Fruit fly (Drosophila melanogaster) whole organism, embryonic: ENCODE data around the gene CG42710.

Experiments
- B-H2 ChIP-seq: fragments of 200-800 bp; sonication (Bioruptor generic); optimal IDR thresholded peaks from 2 replicates; lab custom pipeline; 2018; ENCODE audit warnings: missing biosample characterization, mild to moderate bottlenecking, missing genetic modification characterization
- CG10543 ChIP-seq: fragments of 200-800 bp; sonication (Bioruptor generic); optimal IDR thresholded peaks from 3 replicates; lab custom pipeline; 2017; ENCODE audit warnings: missing biosample characterization, mild to moderate bottlenecking, missing genetic modification characterization, moderate library complexity
- CG11504 ChIP-seq: fragments of 200-800 bp; sonication (Bioruptor generic); optimal IDR thresholded peaks from 3 replicates; lab custom pipeline; 2019; ENCODE audit warnings: missing biosample characterization, mild to moderate bottlenecking, missing genetic modification characterization, moderate library complexity
- CG12071 ChIP-seq: fragments of 200-800 bp; sonication (Bioruptor generic); optimal IDR thresholded peaks from 3 replicates; lab custom pipeline; 2018; ENCODE audit warnings: missing biosample characterization, mild to moderate bottlenecking, missing genetic modification characterization
- CG12155 ChIP-seq: fragments of 200-800 bp; sonication (Bioruptor generic); optimal IDR thresholded peaks from 3 replicates; lab custom pipeline; 2016; ENCODE audit warnings: missing biosample characterization, missing genetic modification characterization
- CG13287 ChIP-seq: fragments of 200-800 bp; sonication (Bioruptor generic); IDR thresholded peaks from 2 replicates; pipeline ENCODE4 v1.3.6; 2022; ENCODE audit warnings: missing biosample characterization, missing genetic modification characterization; ENCODE audit not compliant: partially characterized antibody
- CG15073 ChIP-seq: fragments of 200-800 bp; sonication (Bioruptor generic); optimal IDR thresholded peaks from 2 replicates; lab custom pipeline; 2016; ENCODE audit warnings: missing biosample characterization, missing genetic modification characterization
- CG15269 ChIP-seq: fragments of 200-800 bp; sonication (Bioruptor generic); optimal IDR thresholded peaks from 2 replicates; lab custom pipeline; 2018; ENCODE audit warnings: missing biosample characterization, mild to moderate bottlenecking, missing genetic modification characterization, moderate library complexity
- CG17186 ChIP-seq: fragments of 200-800 bp; sonication (Bioruptor generic); optimal IDR thresholded peaks from 3 replicates; lab custom pipeline; 2017; ENCODE audit warnings: missing biosample characterization, missing genetic modification reagents, missing genetic modification characterization
- CG18599 ChIP-seq: fragments of 200-800 bp; sonication (Bioruptor generic); optimal IDR thresholded peaks from 3 replicates; lab custom pipeline; 2017; ENCODE audit warnings: missing biosample characterization, missing genetic modification characterization, mild to moderate bottlenecking, moderate library complexity, missing genetic modification reagents
- CG18619 ChIP-seq: fragments of 200-800 bp; sonication (Bioruptor generic); optimal IDR thresholded peaks from 3 replicates; lab custom pipeline; 2017; ENCODE audit warnings: missing biosample characterization, mild to moderate bottlenecking, missing genetic modification characterization
- CG2116 ChIP-seq: fragments of 200-800 bp; sonication (Bioruptor generic); optimal IDR thresholded peaks from 3 replicates; lab custom pipeline; 2018; ENCODE audit warnings: missing biosample characterization, mild to moderate bottlenecking, missing genetic modification characterization
- CG2889 ChIP-seq: fragments of 200-800 bp; sonication (Bioruptor generic); IDR thresholded peaks from 3 replicates; pipeline ENCODE4 v1.3.6; 2022; ENCODE audit warnings: missing biosample characterization, missing genetic modification characterization
- CG31441 ChIP-seq: fragments of 200-800 bp; sonication (Bioruptor generic); IDR thresholded peaks from 2 replicates; pipeline ENCODE4 v1.3.6; 2022; ENCODE audit warnings: missing biosample characterization, missing genetic modification characterization
- CG3281 ChIP-seq: fragments of 200-800 bp; sonication (Bioruptor generic); optimal IDR thresholded peaks from 3 replicates; lab custom pipeline; 2017; ENCODE audit warnings: missing biosample characterization, mild to moderate bottlenecking, missing genetic modification characterization
- CG34422 ChIP-seq: fragments of 200-800 bp; sonication (Bioruptor generic); IDR thresholded peaks from 3 replicates; pipeline ENCODE4 v1.3.6; 2022; ENCODE audit warnings: missing biosample characterization, missing genetic modification characterization
- CG3847 ChIP-seq: fragments of 200-800 bp; sonication (Bioruptor generic); IDR thresholded peaks from 2 replicates; pipeline ENCODE4 v1.3.6; 2022; ENCODE audit warnings: missing biosample characterization, missing genetic modification characterization
- CG4404 ChIP-seq: fragments of 200-800 bp; sonication (Bioruptor generic); IDR thresholded peaks from 2 replicates; pipeline ENCODE4 v1.3.6; 2022; ENCODE audit warnings: missing biosample characterization, missing genetic modification characterization
- CG4820 ChIP-seq: fragments of 200-800 bp; sonication (Bioruptor generic); optimal IDR thresholded peaks from 3 replicates; lab custom pipeline; 2016; ENCODE audit warnings: missing biosample characterization, missing genetic modification characterization
- CG6683 ChIP-seq: fragments of 200-800 bp; sonication (Bioruptor generic); optimal IDR thresholded peaks from 2 replicates; lab custom pipeline; 2017; ENCODE audit warnings: missing biosample characterization, mild to moderate bottlenecking, missing genetic modification characterization, missing genetic modification reagents
- CG6813 ChIP-seq: fragments of 200-800 bp; sonication (Bioruptor generic); optimal IDR thresholded peaks from 2 replicates; lab custom pipeline; 2017; ENCODE audit warnings: missing biosample characterization, missing genetic modification characterization, mild to moderate bottlenecking, moderate library complexity, missing genetic modification reagents
- CG7963 ChIP-seq: fragments of 200-800 bp; sonication (Bioruptor generic); IDR thresholded peaks from 3 replicates; pipeline ENCODE4 v1.3.6; 2022; ENCODE audit warnings: missing biosample characterization, missing genetic modification characterization; ENCODE audit not compliant: partially characterized antibody
- CG8388 ChIP-seq: fragments of 200-800 bp; sonication (Bioruptor generic); optimal IDR thresholded peaks from 2 replicates; lab custom pipeline; 2019; ENCODE audit warnings: missing biosample characterization, mild to moderate bottlenecking, missing genetic modification characterization, moderate library complexity
- CG8944 ChIP-seq: fragments of 200-800 bp; sonication (Bioruptor generic); optimal IDR thresholded peaks from 3 replicates; lab custom pipeline; 2016; ENCODE audit warnings: missing biosample characterization, missing genetic modification characterization
- CoRest ChIP-seq: fragments of 200-800 bp; sonication (Bioruptor generic); optimal IDR thresholded peaks from 3 replicates; lab custom pipeline; 2018; ENCODE audit warnings: missing biosample characterization, mild to moderate bottlenecking, missing genetic modification characterization, moderate library complexity
- CrebB ChIP-seq: fragments of 200-800 bp; sonication (Bioruptor generic); optimal IDR thresholded peaks from 3 replicates; lab custom pipeline; 2018; ENCODE audit warnings: missing biosample characterization, mild to moderate bottlenecking, missing genetic modification characterization
- Dek ChIP-seq: fragments of 200-800 bp; sonication (Bioruptor generic); optimal IDR thresholded peaks from 3 replicates; lab custom pipeline; 2019; ENCODE audit warnings: missing biosample characterization, mild to moderate bottlenecking, missing genetic modification characterization, moderate library complexity
- Dip2 ChIP-seq: fragments of 200-800 bp; sonication (Bioruptor generic); IDR thresholded peaks from 2 replicates; pipeline ENCODE4 v1.3.6; 2022; ENCODE audit warnings: missing biosample characterization, missing genetic modification characterization
- E2f2 ChIP-seq: fragments of 200-800 bp; sonication (Bioruptor generic); IDR thresholded peaks from 2 replicates; pipeline ENCODE4 v1.3.6; 2022; ENCODE audit warnings: missing biosample characterization, missing genetic modification characterization
- ERR ChIP-seq: fragments of 200-800 bp; sonication (Bioruptor generic); optimal IDR thresholded peaks from 2 replicates; lab custom pipeline; 2016; ENCODE audit warnings: missing biosample characterization, missing genetic modification characterization
- Ets65A ChIP-seq: fragments of 200-800 bp; sonication (Bioruptor generic); peaks from one replicate; lab custom pipeline; 2016; ENCODE audit warnings: missing biosample characterization, missing genetic modification characterization
- Max ChIP-seq: fragments of 200-800 bp; sonication (Bioruptor generic); optimal IDR thresholded peaks from 2 replicates; lab custom pipeline; 2016; ENCODE audit warnings: missing biosample characterization, mild to moderate bottlenecking, missing genetic modification characterization
- NK7.1 ChIP-seq: fragments of 200-800 bp; sonication (Bioruptor generic); optimal IDR thresholded peaks from 3 replicates; lab custom pipeline; 2016; ENCODE audit warnings: missing biosample characterization, missing genetic modification characterization
- Nf-YA ChIP-seq: fragments of 200-800 bp; sonication (Bioruptor generic); IDR thresholded peaks from 2 replicates; pipeline ENCODE4 v1.3.6; 2022; ENCODE audit warnings: missing biosample characterization, missing genetic modification characterization
- Oli ChIP-seq: fragments of 200-800 bp; sonication (Bioruptor generic); optimal IDR thresholded peaks from 2 replicates; lab custom pipeline; 2018; ENCODE audit warnings: missing biosample characterization, mild to moderate bottlenecking, missing genetic modification characterization, moderate library complexity
- Ssrp ChIP-seq: fragments of 200-800 bp; sonication (Bioruptor generic); optimal IDR thresholded peaks from 2 replicates; lab custom pipeline; 2018; ENCODE audit warnings: missing biosample characterization, mild to moderate bottlenecking, missing genetic modification characterization, moderate library complexity
- croc ChIP-seq: fragments of 200-800 bp; sonication (Bioruptor generic); conservative IDR thresholded peaks from 3 replicates; pipeline ENCODE4 v1.3.6; 2022; ENCODE audit warnings: missing biosample characterization, missing genetic modification characterization
- dan ChIP-seq: fragments of 200-800 bp; sonication (Bioruptor generic); IDR thresholded peaks from 2 replicates; pipeline ENCODE4 v1.3.6; 2022; ENCODE audit warnings: missing biosample characterization, missing genetic modification characterization
- ems ChIP-seq: fragments of 200-800 bp; sonication (Bioruptor generic); optimal IDR thresholded peaks from 3 replicates; lab custom pipeline; 2016; ENCODE audit warnings: missing biosample characterization, missing genetic modification characterization
- exex ChIP-seq: fragments of 200-800 bp; sonication (Bioruptor generic); optimal IDR thresholded peaks from 4 replicates; lab custom pipeline; 2018; ENCODE audit warnings: missing biosample characterization, mild to moderate bottlenecking, missing genetic modification characterization, moderate library complexity
- fd3F ChIP-seq: fragments of 200-800 bp; sonication (Bioruptor generic); optimal IDR thresholded peaks from 2 replicates; lab custom pipeline; 2018; ENCODE audit warnings: missing biosample characterization, mild to moderate bottlenecking, missing genetic modification characterization, moderate library complexity
- fd96Cb ChIP-seq: fragments of 200-800 bp; sonication (Bioruptor generic); optimal IDR thresholded peaks from 2 replicates; lab custom pipeline; 2018; ENCODE audit warnings: missing biosample characterization, mild to moderate bottlenecking, missing genetic modification characterization, moderate library complexity
- gfzf ChIP-seq: fragments of 200-800 bp; sonication (Bioruptor generic); optimal IDR thresholded peaks from 2 replicates; lab custom pipeline; 2016; ENCODE audit warnings: missing biosample characterization, mild to moderate bottlenecking, missing genetic modification characterization, moderate library complexity
- jigr1 ChIP-seq: fragments of 200-800 bp; sonication (Bioruptor generic); IDR thresholded peaks from 3 replicates; pipeline ENCODE4 v1.3.6; 2022; ENCODE audit warnings: missing biosample characterization, missing genetic modification characterization
- kay ChIP-seq: fragments of 200-800 bp; sonication (Bioruptor generic); optimal IDR thresholded peaks from 2 replicates; lab custom pipeline; 2016; ENCODE audit warnings: missing biosample characterization, missing genetic modification characterization
- schlank ChIP-seq: fragments of 200-800 bp; sonication (Bioruptor generic); optimal IDR thresholded peaks from 2 replicates; lab custom pipeline; 2018; ENCODE audit warnings: missing biosample characterization, mild to moderate bottlenecking, missing genetic modification characterization
- sd ChIP-seq: fragments of 200-800 bp; sonication (Bioruptor generic); optimal IDR thresholded peaks from 3 replicates; lab custom pipeline; 2018; ENCODE audit warnings: missing biosample characterization, mild to moderate bottlenecking, missing genetic modification characterization, moderate library complexity
- slp2 ChIP-seq: fragments of 200-800 bp; sonication (Bioruptor generic); optimal IDR thresholded peaks from 2 replicates; lab custom pipeline; 2016; ENCODE audit warnings: missing biosample characterization, missing genetic modification characterization
- stc ChIP-seq: fragments of 200-800 bp; sonication (Bioruptor generic); IDR thresholded peaks from 2 replicates; pipeline ENCODE4 v1.3.6; 2022; ENCODE audit warnings: missing biosample characterization, missing genetic modification characterization
- tio ChIP-seq: fragments of 200-800 bp; sonication (Bioruptor generic); optimal IDR thresholded peaks from 2 replicates; lab custom pipeline; 2017; ENCODE audit warnings: missing biosample characterization, missing genetic modification characterization, inconsistent platforms
- z ChIP-seq: fragments of 200-800 bp; sonication (Bioruptor generic); IDR thresholded peaks from 3 replicates; pipeline ENCODE4 v1.3.6; 2022; ENCODE audit warnings: missing biosample characterization, missing genetic modification characterization

CG42710 gene

dm6 chr2L:8738253-8738665 lies 44.0 kb downstream of the CG42710 start (continued):
- no peak for TF ChIP-seq CG4404
- no peak for TF ChIP-seq CG8944 (GFP tag; lab: Kevin White, UChicago)
- peak; percentile 20 for TF ChIP-seq Oli (tag; lab: Kevin White, UChicago)
- TF ChIP-seq Ssrp (tag; lab: Kevin White, UChicago) = no peak
- peak; percentile 48 for TF ChIP-seq CG3281 (GFP tag; lab: Kevin White, UChicago)
- TF ChIP-seq ERR = no peak
- TF ChIP-seq dan (GFP tag; lab: Robert Waterston, UW) = no peak
- peak; percentile 94 for TF ChIP-seq exex (tag; lab: Kevin White, UChicago)
- no peak for TF ChIP-seq fd96Cb (tag; lab: Kevin White, UChicago)
- no peak for TF ChIP-seq croc (GFP tag; lab: Robert Waterston, UW)
- no peak for TF ChIP-seq Max
- TF ChIP-seq Dek = peak; percentile 29
- no peak for TF ChIP-seq ems (GFP tag; lab: Kevin White, UChicago)
- TF ChIP-seq tio = no peak
- TF ChIP-seq CG2889 (GFP tag; lab: Robert Waterston, UW) = no peak
- TF ChIP-seq NK7.1 (GFP tag; lab: Kevin White, UChicago) = no peak
- TF ChIP-seq Nf-YA (GFP tag; lab: Robert Waterston, UW) = no peak
- no peak for TF ChIP-seq slp2 (GFP tag; lab: Kevin White, UChicago)
- TF ChIP-seq CG8388 = peak; percentile 25
- TF ChIP-seq CG34422 (GFP tag; lab: Robert Waterston, UW) = peak; percentile 61; the same call in 1 of the 3 replicates
- no peak for TF ChIP-seq Dip2
- TF ChIP-seq schlank (tag; lab: Kevin White, UChicago) = peak; percentile 26
- TF ChIP-seq CoRest (tag; lab: Kevin White, UChicago) = peak; percentile 21
- no peak for TF ChIP-seq E2f2 (GFP tag; lab: Robert Waterston, UW)
- peak; percentile 25 for TF ChIP-seq CG12155 (GFP tag; lab: Kevin White, UChicago)
- TF ChIP-seq stc (GFP tag; lab: Robert Waterston, UW) = peak; percentile 44; the same call in 1 of the 2 replicates
- TF ChIP-seq CG15073 (GFP tag; lab: Kevin White, UChicago) = no peak
- peak; percentile 18 for TF ChIP-seq CG2116 (GFP tag; lab: Kevin White, UChicago)
- peak; percentile 32 for TF ChIP-seq CG12071 (GFP tag; lab: Kevin White, UChicago)
- TF ChIP-seq CG18619 (GFP tag; lab: Kevin White, UChicago) = peak; percentile 3
- peak; percentile 40 for TF ChIP-seq CG11504 (tag; lab: Kevin White, UChicago)
- no peak for TF ChIP-seq CG6683 (GFP tag; lab: Kevin White, UChicago)
- TF ChIP-seq jigr1 = no peak
- peak; percentile 69 for TF ChIP-seq sd (tag; lab: Kevin White, UChicago)
- no peak for TF ChIP-seq z
- TF ChIP-seq CG4820 = no peak
- peak; percentile 67 for TF ChIP-seq Ets65A (GFP tag; lab: Kevin White, UChicago)
- peak; percentile 79 for TF ChIP-seq CG18599 (GFP tag; lab: Kevin White, UChicago)
- peak; percentile 56 for TF ChIP-seq CG10543 (GFP tag; lab: Kevin White, UChicago)
- peak; percentile 15 for TF ChIP-seq CG6813
- no peak; the same call in 1 of the 2 replicates for TF ChIP-seq CG13287 (GFP tag; lab: Robert Waterston, UW)
- no peak for TF ChIP-seq kay (GFP tag; lab: Kevin White, UChicago)
- TF ChIP-seq fd3F (GFP tag; lab: Kevin White, UChicago) = no peak
- peak; percentile 20 for TF ChIP-seq CrebB (tag; lab: Kevin White, UChicago)
- TF ChIP-seq B-H2 (GFP tag; lab: Kevin White, UChicago) = no peak
- TF ChIP-seq CG15269 (tag; lab: Kevin White, UChicago) = peak; percentile 39
- no peak for TF ChIP-seq CG7963
- peak; percentile 43 for TF ChIP-seq CG3847 (GFP tag; lab: Robert Waterston, UW)
- TF ChIP-seq CG31441 = peak; percentile 20; the same call in 1 of the 2 replicates
- no peak for TF ChIP-seq gfzf
- no peak for TF ChIP-seq CG17186 (GFP tag; lab: Kevin White, UChicago)
